Worm (Caenorhabditis elegans): ENCODE results near the gene C17H12.6.
A peak's percentile ranks its signal among the peaks of the same experiment; 100 is the strongest.

C17H12.6 gene

DNA sequence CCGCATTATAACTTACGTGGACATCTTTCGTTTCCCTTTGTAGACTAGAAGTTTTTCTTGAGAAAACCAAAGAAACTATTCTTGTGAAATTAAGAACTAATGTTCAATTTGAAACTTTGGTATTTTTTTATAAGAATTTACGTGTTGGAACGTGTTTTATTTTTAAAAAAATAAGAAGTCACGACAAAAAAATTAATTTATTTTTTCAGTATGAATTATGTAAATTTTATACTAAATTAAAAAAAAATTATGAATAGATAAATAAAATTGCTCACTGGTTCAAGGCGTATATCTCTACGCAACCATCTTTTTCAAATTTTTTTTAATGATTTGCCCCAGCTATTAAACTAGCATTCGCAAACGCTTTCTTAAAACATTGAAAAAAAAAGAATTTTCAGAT is 4.8 kb downstream of the C17H12.6 start, which contains the start of gene C17H12.5:
C17H12.5 (minus strand) TSS at position 101 of the 400 bp plus-strand sequence.
- TF ChIP-seq php-3 (GFP tag; IDR thresholded peaks at IDR 0.05) (no peak), cey-2 (tag; optimal IDR thresholded peaks at IDR 0.05; ENCODE audit: borderline replicate concordance, insufficient read depth) (no peak), lin-15B (tag; optimal IDR thresholded peaks at IDR 0.05) (no peak), dmd-8 (GFP tag; IDR thresholded peaks at IDR 0.05) (no peak), unc-130 (GFP tag; optimal IDR thresholded peaks at IDR 0.05) (no peak), lin-1 (GFP tag; IDR thresholded peaks at IDR 0.05) (no peak), nhr-102 (tag; optimal IDR thresholded peaks at IDR 0.05) (no peak), set-16 (GFP tag; IDR thresholded peaks at IDR 0.05) (no peak), T26A8.4 (GFP tag; IDR thresholded peaks at IDR 0.05) (no peak), zfp-3 (GFP tag; conservative IDR thresholded peaks at IDR 0.05) (no peak), snpc-4 (tag; optimal IDR thresholded peaks at IDR 0.05) (no peak), ama-1 (optimal IDR thresholded peaks at IDR 0.05) (no peak), ctbp-1 (GFP tag; IDR thresholded peaks at IDR 0.05) (no peak), madf-9 (GFP tag; conservative IDR thresholded peaks at IDR 0.05) (no peak), ces-1 (GFP tag; optimal IDR thresholded peaks at IDR 0.05) (no peak), aha-1 (tag) (no peak), lin-38 (GFP tag; IDR thresholded peaks at IDR 0.05) (no peak), unc-62 (GFP tag; optimal IDR thresholded peaks at IDR 0.05 in 1 of 2) (no peak), unc-62 (tag; optimal IDR thresholded peaks at IDR 0.05) (no peak)

DNA sequence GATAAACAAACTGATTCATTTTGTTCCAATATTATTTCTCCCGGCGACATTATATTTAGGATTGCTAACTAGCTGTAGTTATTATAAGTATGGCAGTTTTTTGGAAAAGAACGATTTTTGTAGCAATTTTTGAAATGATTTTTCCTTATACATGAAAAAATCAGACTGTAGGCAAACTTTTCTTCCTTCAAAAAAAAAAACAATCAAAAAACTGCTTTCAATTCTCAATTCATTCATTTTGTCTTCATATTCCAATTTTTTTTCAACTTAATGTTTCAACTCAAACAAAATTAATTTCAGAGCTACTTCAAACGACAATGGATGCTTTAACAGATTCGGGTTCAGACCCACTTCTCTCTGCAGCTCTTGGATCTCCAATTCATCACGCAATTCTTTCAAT is 10.5 kb downstream of the C17H12.6 start, which contains the start of gene ceh-48:
ceh-48 (plus strand) TSS at position 301 of the 400 bp plus-strand sequence.
- no peak for TF ChIP-seq F37D6.2 (tag; optimal IDR thresholded peaks at IDR 0.05)
- no peak for TF ChIP-seq hmg-1.1 (GFP tag; IDR thresholded peaks at IDR 0.05)
- TF ChIP-seq F44E2.7 (GFP tag; IDR thresholded peaks at IDR 0.05), result no peak
- no peak for TF ChIP-seq nhr-41 (GFP tag; IDR thresholded peaks at IDR 0.05)
- no peak for TF ChIP-seq nhr-25 (tag; optimal IDR thresholded peaks at IDR 0.05; ENCODE audit: borderline replicate concordance, insufficient read depth)
- TF ChIP-seq ZK337.2 (GFP tag; IDR thresholded peaks at IDR 0.05), result no peak

DNA sequence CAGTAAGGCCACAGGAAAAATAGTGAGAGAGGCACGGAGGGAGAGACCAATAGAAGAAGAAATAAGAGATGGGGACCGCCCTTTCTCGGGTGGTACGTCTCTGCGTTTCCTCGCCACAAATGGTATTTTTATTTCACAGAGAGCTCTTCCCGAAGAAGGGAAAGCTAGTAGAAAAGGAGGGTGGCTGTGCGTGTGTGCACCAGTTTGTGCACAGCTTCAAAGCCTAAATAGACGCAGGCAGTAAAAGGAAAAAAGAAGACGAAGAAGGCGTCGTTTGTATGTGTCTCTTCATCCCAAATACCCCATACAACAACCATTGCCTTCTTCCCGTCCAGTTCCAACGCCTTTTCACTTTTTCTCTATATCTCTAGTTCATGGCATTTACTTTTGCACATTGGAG is 12.6 kb downstream of the C17H12.6 start:
- TF ChIP-seq hlh-30 (tag; optimal IDR thresholded peaks at IDR 0.05; ENCODE audit: insufficient read depth) (peak; percentile 36), ctbp-1 (GFP tag; IDR thresholded peaks at IDR 0.05) (peak; percentile 69), Y105C5A.15 (GFP tag; IDR thresholded peaks at IDR 0.05) (no peak), aha-1 (tag) (peak; percentile 99), cey-2 (tag; optimal IDR thresholded peaks at IDR 0.05; ENCODE audit: borderline replicate concordance, insufficient read depth) (no peak), unc-62 (GFP tag; optimal IDR thresholded peaks at IDR 0.05 in 1 of 2) (no peak), unc-62 (tag; optimal IDR thresholded peaks at IDR 0.05) (no peak), F37D6.2 (tag; optimal IDR thresholded peaks at IDR 0.05) (peak; percentile 60), gei-8 (GFP tag; optimal IDR thresholded peaks at IDR 0.05) (no peak), T26A8.4 (GFP tag; IDR thresholded peaks at IDR 0.05) (no peak), fkh-10 (GFP tag; optimal IDR thresholded peaks at IDR 0.05) (peak; percentile 85), mxl-2 (GFP tag; conservative IDR thresholded peaks at IDR 0.05) (no peak), T20F7.1 (GFP tag; optimal IDR thresholded peaks at IDR 0.05) (no peak), ZK337.2 (GFP tag; IDR thresholded peaks at IDR 0.05) (0 out of 2 replicates have a peak, but pooled peaks have one; percentile 16), rbr-2 (tag; optimal IDR thresholded peaks at IDR 0.05) (peak; percentile 72), lsy-2 (tag; optimal IDR thresholded peaks at IDR 0.05) (peak; percentile 11 to 66), hif-1 (tag; optimal IDR thresholded peaks at IDR 0.05) (peak in 1 of 2 experiments; percentile 40), hmg-1.1 (GFP tag; IDR thresholded peaks at IDR 0.05) (peak; percentile 84), mep-1 (tag; optimal IDR thresholded peaks at IDR 0.05) (peak; percentile 71), F26F4.8 (GFP tag; conservative IDR thresholded peaks at IDR 0.05) (0 out of 2 replicates have a peak, but pooled peaks have one; percentile 16), fos-1 (tag; optimal IDR thresholded peaks at IDR 0.05) (no peak), mdl-1 (tag; optimal IDR thresholded peaks at IDR 0.05) (peak in 1 of 2 experiments; percentile 47), hlh-11 (tag; optimal IDR thresholded peaks at IDR 0.05) (no peak), duxl-1 (tag; optimal IDR thresholded peaks at IDR 0.05; ENCODE audit: poor library complexity) (no peak), zip-2 (tag; optimal IDR thresholded peaks at IDR 0.05) (no peak)

Data from whole organism, L4 larva.